Fruit fly (Drosophila melanogaster): ENCODE measurements around the gene RluA-2.

RluA-2 gene

dm6 chr2L:10506557-10507252 is 29.8 kb downstream of the RluA-2 start, which contains the start of the genes Myo31DF and CG6094 (continued):
- peak; percentile 78 for TF ChIP-seq CG11504 (tag; optimal IDR thresholded peaks at IDR 0.05)
- peak; percentile 63 for TF ChIP-seq HLH54F (GFP tag; optimal IDR thresholded peaks at IDR 0.05)
- peak; percentile 42 for TF ChIP-seq sqz (GFP tag; optimal IDR thresholded peaks at IDR 0.05)
- TF ChIP-seq CG9797 (GFP tag; optimal IDR thresholded peaks at IDR 0.05), result peak; percentile 99
- TF ChIP-seq bcd (GFP tag; optimal IDR thresholded peaks at IDR 0.05), result peak; percentile 57
- TF ChIP-seq trem (tag; optimal IDR thresholded peaks at IDR 0.05), result peak; percentile 80
- TF ChIP-seq CG7786 (GFP tag; optimal IDR thresholded peaks at IDR 0.05), result peak; percentile 38
- peak; percentile 57 for TF ChIP-seq nom (GFP tag; optimal IDR thresholded peaks at IDR 0.05)
- 0 out of 2 replicates have a peak, but pooled peaks have one; percentile 4 for TF ChIP-seq al (GFP tag; IDR thresholded peaks at IDR 0.05)
- no peak for TF ChIP-seq gt (GFP tag; IDR thresholded peaks at IDR 0.05)
- TF ChIP-seq jumu (GFP tag; optimal IDR thresholded peaks at IDR 0.05), result peak; percentile 58
- no peak for TF ChIP-seq Fer2 (tag; optimal IDR thresholded peaks at IDR 0.05)
- peak; percentile 19 for TF ChIP-seq CG13894 (tag; optimal IDR thresholded peaks at IDR 0.05)
- TF ChIP-seq ATbp (GFP tag; optimal IDR thresholded peaks at IDR 0.05), result peak; percentile 28
- TF ChIP-seq tll (GFP tag; optimal IDR thresholded peaks at IDR 0.05), result peak; percentile 40 to 44
- no peak for TF ChIP-seq CG2889 (GFP tag; IDR thresholded peaks at IDR 0.05)
- peak; percentile 89 for TF ChIP-seq Deaf1 (tag; optimal IDR thresholded peaks at IDR 0.05)
- TF ChIP-seq Side (GFP tag; optimal IDR thresholded peaks at IDR 0.05), result peak; percentile 51
- TF ChIP-seq Pdp1 (GFP tag; optimal IDR thresholded peaks at IDR 0.05), result peak in 1 of 2 experiments; percentile 94
- TF ChIP-seq Myb (GFP tag; optimal IDR thresholded peaks at IDR 0.05), result peak; percentile 68
- TF ChIP-seq CG12219 (GFP tag; optimal IDR thresholded peaks at IDR 0.05), result no peak
- TF ChIP-seq NC2β (GFP tag; optimal IDR thresholded peaks at IDR 0.05), result peak; percentile 39
- peak; percentile 58 for TF ChIP-seq CG17385 (GFP tag; optimal IDR thresholded peaks at IDR 0.05)
- no peak for TF ChIP-seq trh (GFP tag; optimal IDR thresholded peaks at IDR 0.05)
- TF ChIP-seq CG15514 (GFP tag; optimal IDR thresholded peaks at IDR 0.05), result peak; percentile 88
- no peak for TF ChIP-seq CG9437 (GFP tag; optimal IDR thresholded peaks at IDR 0.05)
- TF ChIP-seq Ets97D (GFP tag; optimal IDR thresholded peaks at IDR 0.05), result peak; percentile 81
- TF ChIP-seq Camta (GFP tag; optimal IDR thresholded peaks at IDR 0.05), result peak; percentile 29
- TF ChIP-seq bowl (GFP tag; IDR thresholded peaks at IDR 0.05), result no peak
- 0 out of 2 replicates have a peak, but pooled peaks have one; percentile 29 for TF ChIP-seq CG17328 (GFP tag; IDR thresholded peaks at IDR 0.05)
- peak; percentile 67 for TF ChIP-seq CoRest (tag; optimal IDR thresholded peaks at IDR 0.05)
- TF ChIP-seq CG7357 (GFP tag; IDR thresholded peaks at IDR 0.05), result peak; percentile 99
- TF ChIP-seq CG2116 (GFP tag; optimal IDR thresholded peaks at IDR 0.05), result peak; percentile 74
- TF ChIP-seq ato (GFP tag; IDR thresholded peaks at IDR 0.05; ENCODE audit: partially characterized antibody), result peak; percentile 64; the same call in 1 of the 2 replicates
- no peak for TF ChIP-seq CG14050 (GFP tag; IDR thresholded peaks at IDR 0.05)
- TF ChIP-seq lab (GFP tag; optimal IDR thresholded peaks at IDR 0.05), result peak; percentile 46
- TF ChIP-seq her (GFP tag; optimal IDR thresholded peaks at IDR 0.05), result peak; percentile 7
- TF ChIP-seq CG6765 (GFP tag; optimal IDR thresholded peaks at IDR 0.05), result peak; percentile 47
- TF ChIP-seq Antp (GFP tag; optimal IDR thresholded peaks at IDR 0.05), result peak; percentile 35
- peak; percentile 39 for TF ChIP-seq gem (tag; optimal IDR thresholded peaks at IDR 0.05)
- TF ChIP-seq CG4820 (GFP tag; optimal IDR thresholded peaks at IDR 0.05), result no peak
- peak; percentile 33 for TF ChIP-seq Dek (tag; optimal IDR thresholded peaks at IDR 0.05)
- peak; percentile 81 for TF ChIP-seq CG1603 (tag; optimal IDR thresholded peaks at IDR 0.05)
- peak; percentile 1 for TF ChIP-seq fd64A (GFP tag; optimal IDR thresholded peaks at IDR 0.05)
- peak; percentile 49; the same call in 2 of the 3 replicates for TF ChIP-seq ci (GFP tag; IDR thresholded peaks at IDR 0.05)
- TF ChIP-seq ken (GFP tag; IDR thresholded peaks at IDR 0.05), result peak; percentile 7; the same call in 1 of the 3 replicates
- TF ChIP-seq rib (GFP tag; IDR thresholded peaks at IDR 0.05), result peak; percentile 89
- peak; percentile 55; the same call in 1 of the 2 replicates for TF ChIP-seq tna (GFP tag; IDR thresholded peaks at IDR 0.05; ENCODE audit: partially characterized antibody)
